Worm (Caenorhabditis elegans) whole organism, late embryonic: ENCODE measurements around the gene R12B2.7.

ENCODE experiments used
- C08G9.2 ChIP-seq: sonication (generic microtip); optimal IDR thresholded peaks from 2 replicates; lab custom pipeline; 2016; ENCODE audit warnings: mild to moderate bottlenecking, missing genetic modification characterization, moderate library complexity, missing compliant biosample characterization
- F13H6.1 ChIP-seq: sonication (generic microtip); optimal IDR thresholded peaks from 2 replicates; lab custom pipeline; 2016; ENCODE audit warnings: missing genetic modification characterization, missing compliant biosample characterization
- K02D7.2 ChIP-seq: sonication (generic microtip); optimal IDR thresholded peaks from 2 replicates; lab custom pipeline; 2017; ENCODE audit warnings: mild to moderate bottlenecking, missing genetic modification characterization, missing compliant biosample characterization
- K09A11.1 ChIP-seq: sonication (generic microtip); optimal IDR thresholded peaks from 2 replicates; lab custom pipeline; 2017; ENCODE audit warnings: antibody characterized with exemption, mild to moderate bottlenecking, missing genetic modification characterization, missing compliant biosample characterization; ENCODE audit not compliant: insufficient read depth
- Y22D7AL.16 ChIP-seq: sonication (generic microtip); optimal IDR thresholded peaks from 2 replicates; lab custom pipeline; 2016; ENCODE audit warnings: missing genetic modification characterization, missing compliant biosample characterization
- ama-1 ChIP-seq: fragments of 150-350 bp; optimal IDR thresholded peaks from 2 replicates; lab custom pipeline; 2014
- ceh-22 ChIP-seq: sonication (generic microtip); optimal IDR thresholded peaks from 2 replicates; lab custom pipeline; 2017; ENCODE audit warnings: missing biosample characterization, missing genetic modification characterization
- ceh-30 ChIP-seq: fragments of 150-350 bp; optimal IDR thresholded peaks from 2 replicates; lab custom pipeline; 2014; ENCODE audit warnings: missing biosample characterization, missing genetic modification characterization
- ceh-31 ChIP-seq: sonication (generic microtip); optimal IDR thresholded peaks from 2 replicates; lab custom pipeline; 2016; ENCODE audit warnings: missing genetic modification characterization, missing compliant biosample characterization
- ceh-34 ChIP-seq: sonication (generic microtip); optimal IDR thresholded peaks from 2 replicates; lab custom pipeline; 2016; ENCODE audit warnings: mild to moderate bottlenecking, missing genetic modification characterization, missing compliant biosample characterization
- ceh-45 ChIP-seq: fragments of 200-800 bp; sonication (Bioruptor generic); IDR thresholded peaks from 2 replicates; pipeline ENCODE4 v1.3.6; 2022; ENCODE audit warnings: missing genetic modification reagents, missing genetic modification characterization, missing compliant biosample characterization
- ceh-6 ChIP-seq: fragments of 200-800 bp; sonication (Bioruptor generic); optimal IDR thresholded peaks from 2 replicates; lab custom pipeline; 2018; ENCODE audit warnings: mild to moderate bottlenecking, missing genetic modification characterization, missing compliant biosample characterization
- elt-4 ChIP-seq: sonication (generic microtip); optimal IDR thresholded peaks from 2 replicates; lab custom pipeline; 2016; ENCODE audit warnings: missing genetic modification characterization, missing compliant biosample characterization
- ets-4 ChIP-seq: sonication (generic microtip); optimal IDR thresholded peaks from 2 replicates; lab custom pipeline; 2016; ENCODE audit warnings: missing genetic modification characterization, missing compliant biosample characterization
- fkh-6 ChIP-seq: sonication (generic microtip); optimal IDR thresholded peaks from 2 replicates; lab custom pipeline; 2016; ENCODE audit warnings: missing genetic modification characterization, missing compliant biosample characterization
- gmeb-2 ChIP-seq: sonication (generic microtip); optimal IDR thresholded peaks from 2 replicates; lab custom pipeline; 2016; ENCODE audit warnings: missing genetic modification characterization, inconsistent platforms, missing compliant biosample characterization
- hlh-13 ChIP-seq: fragments of 200-800 bp; sonication (Bioruptor generic); optimal IDR thresholded peaks from 2 replicates; lab custom pipeline; 2018; ENCODE audit warnings: mild to moderate bottlenecking, missing genetic modification characterization, missing compliant biosample characterization
- hlh-15 ChIP-seq: sonication (generic microtip); optimal IDR thresholded peaks from 2 replicates; lab custom pipeline; 2016; ENCODE audit warnings: missing genetic modification characterization, missing compliant biosample characterization
- hlh-6 ChIP-seq: sonication (generic microtip); optimal IDR thresholded peaks from 2 replicates; lab custom pipeline; 2016; ENCODE audit warnings: missing genotype, missing genetic modification characterization, missing compliant biosample characterization
- madf-2 ChIP-seq: sonication (generic microtip); optimal IDR thresholded peaks from 2 replicates; lab custom pipeline; 2017; ENCODE audit warnings: missing genetic modification characterization, missing compliant biosample characterization
- mec-3 ChIP-seq: sonication (generic microtip); optimal IDR thresholded peaks from 2 replicates; lab custom pipeline; 2016; ENCODE audit warnings: borderline replicate concordance, missing genetic modification characterization, missing compliant biosample characterization
- nfya-1 ChIP-seq: sonication (generic microtip); optimal IDR thresholded peaks from 2 replicates; lab custom pipeline; 2017; ENCODE audit warnings: missing genetic modification characterization, mild to moderate bottlenecking, missing compliant biosample characterization, antibody characterized with exemption, moderate library complexity
- npax-4 ChIP-seq: sonication (generic microtip); optimal IDR thresholded peaks from 2 replicates; lab custom pipeline; 2016; ENCODE audit warnings: missing genetic modification characterization, missing compliant biosample characterization
- odd-2 ChIP-seq: sonication (generic microtip); optimal IDR thresholded peaks from 2 replicates; lab custom pipeline; 2017; ENCODE audit warnings: antibody characterized with exemption, mild to moderate bottlenecking, missing genetic modification characterization, missing compliant biosample characterization
- pat-9 ChIP-seq: fragments of 200-800 bp; sonication (Bioruptor generic); optimal IDR thresholded peaks from 2 replicates; lab custom pipeline; 2018; ENCODE audit warnings: mild to moderate bottlenecking, missing genetic modification characterization, moderate library complexity, missing compliant biosample characterization
- pax-1 ChIP-seq: fragments of 150-350 bp; optimal IDR thresholded peaks from 2 replicates; lab custom pipeline; 2014; ENCODE audit warnings: missing biosample characterization, missing genetic modification characterization
- pqm-1 ChIP-seq: sonication (generic microtip); optimal IDR thresholded peaks from 2 replicates; lab custom pipeline; 2016; ENCODE audit warnings: missing genetic modification characterization, missing compliant biosample characterization
- pros-1 ChIP-seq: fragments of 150-350 bp; optimal IDR thresholded peaks from 2 replicates; lab custom pipeline; 2014; ENCODE audit warnings: missing biosample characterization, missing genetic modification reagents, missing genetic modification characterization
- ref-2 ChIP-seq: sonication (generic microtip); optimal IDR thresholded peaks from 2 replicates; lab custom pipeline; 2016; ENCODE audit warnings: missing genetic modification characterization, missing compliant biosample characterization
- sox-2 ChIP-seq: fragments of 200-800 bp; sonication (Bioruptor generic); IDR thresholded peaks from 2 replicates; pipeline ENCODE4 v1.3.6; 2022; ENCODE audit warnings: missing genetic modification reagents, missing genetic modification characterization, missing compliant biosample characterization
- syd-9 ChIP-seq: sonication (generic microtip); optimal IDR thresholded peaks from 2 replicates; lab custom pipeline; 2016; ENCODE audit warnings: mild to moderate bottlenecking, missing genetic modification characterization, moderate library complexity, missing compliant biosample characterization
- tbx-2 ChIP-seq: sonication (generic microtip); optimal IDR thresholded peaks from 2 replicates; lab custom pipeline; 2016; ENCODE audit warnings: missing genetic modification characterization, missing compliant biosample characterization
- ttx-3 ChIP-seq: sonication (generic microtip); optimal IDR thresholded peaks from 2 replicates; lab custom pipeline; 2016; ENCODE audit warnings: missing genetic modification reagents, missing genetic modification characterization, missing compliant biosample characterization
- unc-3 ChIP-seq, 2 experiments: fragments of 200-800 bp in 1 of 2; sonication (Bioruptor generic) in 1 of 2; sonication (generic microtip) in 1 of 2; conservative IDR thresholded peaks in 1 of 2; optimal IDR thresholded peaks in 1 of 2; 2 replicates each; pipeline versions ENCODE4 v1.3.6 to Lab custom; 2016 to 2022; ENCODE audit warnings: missing compliant biosample characterization in 2 of 2, missing genetic modification characterization in 2 of 2, missing genetic modification reagents in 1 of 2
- unc-55 ChIP-seq: sonication (generic microtip); optimal IDR thresholded peaks from 2 replicates; lab custom pipeline; 2017; ENCODE audit warnings: missing biosample characterization, missing genetic modification reagents, missing genetic modification characterization
- zip-5 ChIP-seq: sonication (generic microtip); optimal IDR thresholded peaks from 2 replicates; lab custom pipeline; 2016; ENCODE audit warnings: missing genetic modification characterization, missing compliant biosample characterization
- ztf-16 ChIP-seq: sonication (generic microtip); optimal IDR thresholded peaks from 2 replicates; lab custom pipeline; 2017; ENCODE audit warnings: missing genetic modification characterization, missing compliant biosample characterization

The R12B2.7 gene

ce11 chrIII:5769726-5770235, 45.1 kb upstream of the R12B2.7 start, which contains the start of gene cutl-23 (continued):
- no peak for TF ChIP-seq zip-5 (tag; lab: Kevin White, UChicago)
- TF ChIP-seq pax-1 (tag; lab: Kevin White, UChicago), result no peak
- no peak for TF ChIP-seq odd-2
- TF ChIP-seq tbx-2 (tag; lab: Kevin White, UChicago), result peak; percentile 41
- TF ChIP-seq ttx-3 (tag; lab: Kevin White, UChicago), result no peak
- TF ChIP-seq hlh-15 (tag; lab: Kevin White, UChicago), result no peak
- TF ChIP-seq mec-3 (tag; lab: Kevin White, UChicago), result no peak
- TF ChIP-seq hlh-6 (tag; lab: Kevin White, UChicago), result peak; percentile 80
- peak; percentile 39 for TF ChIP-seq syd-9
- TF ChIP-seq C08G9.2 (tag; lab: Kevin White, UChicago), result peak; percentile 19
- peak; percentile 59 for TF ChIP-seq ceh-6 (GFP tag; lab: Kevin White, UChicago)
- TF ChIP-seq ets-4 (tag; lab: Kevin White, UChicago), result peak; percentile 50
- TF ChIP-seq gmeb-2 (tag; lab: Kevin White, UChicago), result peak; percentile 58
- peak; percentile 28 for TF ChIP-seq madf-2 (tag; lab: Kevin White, UChicago)
- 0 out of 2 replicates have a peak, but pooled peaks have one; percentile 16 for TF ChIP-seq unc-3 (GFP tag; conservative IDR thresholded peaks at IDR 0.05; lab: Robert Waterston, UW)
- TF ChIP-seq unc-3 (tag; optimal IDR thresholded peaks at IDR 0.05; lab: Kevin White, UChicago), result no peak
- peak; percentile 11 for TF ChIP-seq ceh-34 (tag; lab: Kevin White, UChicago)
- no peak for TF ChIP-seq ama-1 (lab: Kevin White, UChicago)
- TF ChIP-seq ceh-30 (tag; lab: Kevin White, UChicago), result no peak
- peak; percentile 5; the same call in 1 of the 2 replicates for TF ChIP-seq sox-2 (GFP tag; lab: Robert Waterston, UW)
- TF ChIP-seq Y22D7AL.16, result peak; percentile 38
- peak; percentile 9; the same call in 1 of the 2 replicates for TF ChIP-seq ceh-45 (GFP tag; lab: Robert Waterston, UW)
- no peak for TF ChIP-seq pros-1 (tag; lab: Kevin White, UChicago)
- peak; percentile 27 for TF ChIP-seq F13H6.1
- peak; percentile 61 for TF ChIP-seq ztf-16
- TF ChIP-seq pat-9 (tag; lab: Kevin White, UChicago), result peak; percentile 23

ce11 chrIII:5782080-5782479, 32.8 kb upstream of the R12B2.7 start:
- no peak for TF ChIP-seq ceh-22 (tag; lab: Kevin White, UChicago)
- no peak for TF ChIP-seq pqm-1 (tag; lab: Kevin White, UChicago)
- TF ChIP-seq elt-4, result no peak
- TF ChIP-seq hlh-15 (tag; lab: Kevin White, UChicago), result no peak
- TF ChIP-seq, all 69 proteins: peak for 0

ce11 chrIII:5785273-5785929, 29.4 kb upstream of the R12B2.7 start, which contains the start of gene Y37B11A.3:
TSS of gene Y37B11A.3 (minus strand) at chrIII:5785323.
- peak; percentile 30 for TF ChIP-seq ceh-31 (tag; lab: Kevin White, UChicago)
- TF ChIP-seq unc-55 (GFP tag; lab: Kevin White, UChicago), result peak; percentile 43
- TF ChIP-seq npax-4 (tag; lab: Kevin White, UChicago), result no peak
- peak; percentile 37 for TF ChIP-seq nfya-1 (tag; lab: Kevin White, UChicago)
- TF ChIP-seq fkh-6, result peak; percentile 23
- TF ChIP-seq ttx-3 (tag; lab: Kevin White, UChicago), result no peak
- TF ChIP-seq ref-2 (tag; lab: Kevin White, UChicago), result peak; percentile 69

ce11 chrIII:5790550-5790949, 24.3 kb upstream of the R12B2.7 start, which contains the start of gene rev-3:
TSS of gene rev-3 (minus strand) at chrIII:5790650.
- TF ChIP-seq pqm-1 (tag; lab: Kevin White, UChicago), result no peak
- no peak for TF ChIP-seq K02D7.2 (tag; lab: Kevin White, UChicago)
- no peak for TF ChIP-seq hlh-13 (GFP tag; lab: Kevin White, UChicago)
- TF ChIP-seq K09A11.1 (tag; lab: Kevin White, UChicago), result no peak
- no peak for TF ChIP-seq pros-1 (tag; lab: Kevin White, UChicago)
